Worm (Caenorhabditis elegans) whole organism, mixed stage, embryonic: ENCODE measurements around the gene C36C5.12.

Source experiments
- M03D4.4 ChIP-seq: sonication (generic microtip); optimal IDR thresholded peaks from 2 replicates; lab custom pipeline; 2017; ENCODE audit warnings: mild to moderate bottlenecking, missing genetic modification characterization, missing compliant biosample characterization
- bed-3 ChIP-seq: fragments of 200-800 bp; sonication (Bioruptor generic); optimal IDR thresholded peaks from 3 replicates; lab custom pipeline; 2018; ENCODE audit warnings: mild to moderate bottlenecking, missing genetic modification characterization, moderate library complexity, missing compliant biosample characterization
- blmp-1 ChIP-seq: fragments of 150-350 bp; optimal IDR thresholded peaks from 2 replicates; lab custom pipeline; 2014; ENCODE audit warnings: missing biosample characterization, missing genetic modification characterization
- ceh-43 ChIP-seq: fragments of 200-800 bp; sonication (Bioruptor generic); optimal IDR thresholded peaks from 2 replicates; lab custom pipeline; 2018; ENCODE audit warnings: mild to moderate bottlenecking, missing genetic modification characterization, moderate library complexity, missing compliant biosample characterization
- ceh-83 ChIP-seq: fragments of 200-800 bp; sonication (Bioruptor generic); optimal IDR thresholded peaks from 2 replicates; lab custom pipeline; 2018; ENCODE audit warnings: mild to moderate bottlenecking, missing genetic modification characterization, missing compliant biosample characterization
- ces-1 ChIP-seq: fragments of 150-350 bp; optimal IDR thresholded peaks from 2 replicates; lab custom pipeline; 2014; ENCODE audit warnings: missing biosample characterization, missing genetic modification reagents, missing genetic modification characterization
- cnd-1 ChIP-seq: fragments of 200-800 bp; sonication (Bioruptor generic); optimal IDR thresholded peaks from 2 replicates; lab custom pipeline; 2018; ENCODE audit warnings: mild to moderate bottlenecking, missing genetic modification characterization, missing compliant biosample characterization
- drap-1 ChIP-seq: fragments of 200-800 bp; sonication (Bioruptor generic); optimal IDR thresholded peaks from 3 replicates; lab custom pipeline; 2018; ENCODE audit warnings: mild to moderate bottlenecking, missing genetic modification characterization, missing compliant biosample characterization
- elt-3 ChIP-seq: fragments of 150-350 bp; optimal IDR thresholded peaks from 2 replicates; lab custom pipeline; 2014; ENCODE audit warnings: missing biosample characterization, missing genetic modification characterization
- flh-1 ChIP-seq: fragments of 200-800 bp; sonication (Bioruptor generic); optimal IDR thresholded peaks from 2 replicates; lab custom pipeline; 2018; ENCODE audit warnings: mild to moderate bottlenecking, missing genetic modification characterization, moderate library complexity, missing compliant biosample characterization
- hlh-1 ChIP-seq: fragments of 150-350 bp; optimal IDR thresholded peaks from 2 replicates; lab custom pipeline; 2014; ENCODE audit warnings: missing biosample characterization, missing genetic modification reagents, missing genetic modification characterization
- lin-13 ChIP-seq: fragments of 150-350 bp; optimal IDR thresholded peaks from 2 replicates; lab custom pipeline; 2014; ENCODE audit warnings: missing biosample characterization, missing genetic modification characterization
- lin-32 ChIP-seq: fragments of 200-800 bp; sonication (Bioruptor generic); optimal IDR thresholded peaks from 2 replicates; lab custom pipeline; 2018; ENCODE audit warnings: mild to moderate bottlenecking, missing genetic modification characterization, missing compliant biosample characterization
- lsy-2 ChIP-seq: fragments of 150-350 bp; optimal IDR thresholded peaks from 2 replicates; lab custom pipeline; 2014; ENCODE audit warnings: missing biosample characterization, missing genetic modification characterization
- mab-5 ChIP-seq: fragments of 150-350 bp; optimal IDR thresholded peaks from 2 replicates; lab custom pipeline; 2014; ENCODE audit warnings: missing biosample characterization, missing genetic modification characterization
- mep-1 ChIP-seq: fragments of 150-350 bp; optimal IDR thresholded peaks from 2 replicates; lab custom pipeline; 2017; ENCODE audit warnings: missing biosample characterization, missing genetic modification reagents, missing genetic modification characterization, inconsistent platforms
- mls-2 ChIP-seq: sonication (generic microtip); optimal IDR thresholded peaks from 2 replicates; lab custom pipeline; 2016; ENCODE audit warnings: mild to moderate bottlenecking, missing genetic modification characterization, moderate library complexity, missing compliant biosample characterization
- nhr-12 ChIP-seq: fragments of 150-350 bp; optimal IDR thresholded peaks from 2 replicates; lab custom pipeline; 2014; ENCODE audit warnings: missing biosample characterization, missing genetic modification characterization
- nhr-237 ChIP-seq: fragments of 150-350 bp; optimal IDR thresholded peaks from 2 replicates; lab custom pipeline; 2014; ENCODE audit warnings: missing biosample characterization, missing genetic modification characterization
- nhr-28 ChIP-seq: fragments of 150-350 bp; optimal IDR thresholded peaks from 2 replicates; lab custom pipeline; 2014; ENCODE audit warnings: missing biosample characterization, missing genetic modification characterization
- nhr-76 ChIP-seq: sonication (generic microtip); optimal IDR thresholded peaks from 2 replicates; lab custom pipeline; 2017; ENCODE audit warnings: missing biosample characterization, missing genetic modification characterization
- pha-4 ChIP-seq: fragments of 150-350 bp; optimal IDR thresholded peaks from 2 replicates; lab custom pipeline; 2018; ENCODE audit warnings: missing biosample characterization, missing genetic modification reagents, missing genetic modification characterization
- snpc-4 ChIP-seq: fragments of 150-350 bp; optimal IDR thresholded peaks from 2 replicates; lab custom pipeline; 2014; ENCODE audit warnings: missing biosample characterization, missing genetic modification characterization
- sptf-1 ChIP-seq: sonication (generic microtip); optimal IDR thresholded peaks from 2 replicates; lab custom pipeline; 2017; ENCODE audit warnings: mild to moderate bottlenecking, missing genetic modification characterization, moderate library complexity, missing compliant biosample characterization
- tbx-8 ChIP-seq: fragments of 200-800 bp; sonication (Bioruptor generic); optimal IDR thresholded peaks from 2 replicates; lab custom pipeline; 2018; ENCODE audit warnings: mild to moderate bottlenecking, missing genetic modification characterization, moderate library complexity, missing compliant biosample characterization
- unc-120 ChIP-seq: sonication (generic microtip); optimal IDR thresholded peaks from 2 replicates; lab custom pipeline; 2017; ENCODE audit warnings: missing genetic modification characterization, missing compliant biosample characterization; ENCODE audit not compliant: poor library complexity, severe bottlenecking
- unc-39 ChIP-seq: fragments of 150-350 bp; optimal IDR thresholded peaks from 2 replicates; lab custom pipeline; 2014; ENCODE audit warnings: missing biosample characterization, missing genetic modification characterization
- zip-8 ChIP-seq: fragments of 150-350 bp; optimal IDR thresholded peaks from 2 replicates; lab custom pipeline; 2014; ENCODE audit warnings: missing biosample characterization, missing genetic modification characterization
- ztf-11 ChIP-seq: fragments of 150-350 bp; optimal IDR thresholded peaks from 2 replicates; lab custom pipeline; 2014; ENCODE audit warnings: missing biosample characterization, missing genetic modification characterization

The C36C5.12 gene

DNA sequence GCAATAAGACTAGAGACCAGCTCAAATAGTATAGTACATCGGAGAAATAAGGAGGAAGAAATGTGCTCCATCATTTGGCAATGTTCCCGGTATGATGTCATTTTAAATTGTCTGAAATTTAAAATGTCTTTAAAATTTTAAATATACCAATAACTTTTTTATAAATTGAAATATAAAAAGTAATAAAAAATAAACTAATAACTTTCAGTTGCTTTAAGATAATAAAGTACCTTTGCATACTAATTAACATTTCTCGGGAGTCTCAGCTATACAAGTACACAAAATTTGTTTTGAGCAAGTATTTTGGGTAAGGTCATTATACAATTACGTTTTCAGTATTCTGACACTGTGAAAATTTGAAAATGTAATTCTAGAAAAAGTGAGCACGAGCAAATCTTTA, 7.3 kb downstream of the C36C5.12 start, which contains the start of gene srab-6:
TSS of gene srab-6 (minus strand) at position 101 of the 400 bp plus-strand sequence.
- TF ChIP-seq mls-2 (tag; lab: Kevin White, UChicago) = no peak
- no peak for TF ChIP-seq ztf-11 (tag; lab: Kevin White, UChicago)
- TF ChIP-seq nhr-237 (tag; lab: Kevin White, UChicago) = no peak
- TF ChIP-seq ces-1 (GFP tag; lab: Kevin White, UChicago) = no peak
- no peak for TF ChIP-seq nhr-76 (tag; lab: Kevin White, UChicago)
- TF ChIP-seq zip-8 = no peak

DNA sequence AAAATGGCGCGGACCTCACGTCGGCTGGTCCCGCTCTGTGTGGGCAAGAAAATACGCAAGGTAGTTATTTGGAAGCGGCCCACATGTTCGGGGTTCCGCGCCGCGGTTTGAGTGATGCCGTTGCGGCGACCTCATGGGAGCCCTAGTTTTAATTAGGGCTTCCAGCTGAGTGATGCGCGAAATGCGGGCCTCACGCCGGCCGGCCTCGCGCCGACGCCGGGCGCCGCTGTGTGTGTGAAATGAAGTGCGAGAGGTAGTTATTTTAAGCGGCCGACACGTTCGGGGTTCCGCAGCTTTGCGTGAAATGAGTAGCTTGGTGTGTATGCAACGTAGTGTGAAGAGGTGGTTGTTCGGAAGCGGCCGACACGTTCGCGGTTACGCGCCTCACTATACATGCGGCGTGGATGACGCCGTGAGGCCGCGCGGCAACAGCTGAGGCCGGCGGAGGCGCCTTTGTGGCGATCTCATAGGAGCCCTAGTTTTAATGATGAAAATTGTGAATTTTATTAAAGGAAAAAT, 9.2 kb downstream of the C36C5.12 start:
- TF ChIP-seq unc-120 (tag; lab: Kevin White, UChicago) (no peak), flh-1 (no peak), lsy-2 (no peak), ztf-11 (tag; lab: Kevin White, UChicago) (no peak), unc-39 (tag; lab: Kevin White, UChicago) (no peak), ces-1 (GFP tag; lab: Kevin White, UChicago) (no peak), drap-1 (GFP tag; lab: Kevin White, UChicago) (no peak), pha-4 (tag; lab: Kevin White, UChicago) (no peak), lin-32 (GFP tag; lab: Kevin White, UChicago) (no peak), tbx-8 (GFP tag; lab: Kevin White, UChicago) (no peak), nhr-237 (tag; lab: Kevin White, UChicago) (no peak)

DNA sequence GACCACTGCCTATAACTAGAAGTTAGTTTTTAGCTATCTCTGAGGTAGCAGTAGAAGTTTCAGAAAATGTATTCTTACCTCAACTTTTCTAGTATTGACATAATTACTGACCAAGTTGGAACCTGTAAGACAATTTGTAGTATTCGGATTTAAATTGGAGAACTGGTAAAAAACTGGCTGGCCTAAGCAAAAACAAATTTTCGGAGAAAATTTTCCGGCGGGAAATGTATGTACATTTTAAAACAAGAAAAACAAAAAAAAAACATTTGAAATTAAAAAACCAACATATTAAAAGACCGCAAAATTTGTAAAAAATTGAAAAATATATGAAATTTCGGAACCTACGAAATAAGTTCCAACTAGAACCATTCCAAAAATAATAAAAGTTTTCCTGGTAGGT, 12.2 kb downstream of the C36C5.12 start, which contains the start of gene srab-11:
TSS of gene srab-11 (minus strand) at position 101 of the 400 bp plus-strand sequence.
- no peak for TF ChIP-seq mep-1 (tag; lab: Kevin White, UChicago)
- no peak for TF ChIP-seq ces-1 (GFP tag; lab: Kevin White, UChicago)
- no peak for TF ChIP-seq zip-8
- TF ChIP-seq snpc-4 (tag; lab: Kevin White, UChicago) = no peak
- no peak for TF ChIP-seq nhr-28 (tag; lab: Kevin White, UChicago)
- no peak for TF ChIP-seq hlh-1 (tag; lab: Kevin White, UChicago)
- TF ChIP-seq nhr-76 (tag; lab: Kevin White, UChicago) = no peak
- TF ChIP-seq ceh-83 (GFP tag; lab: Kevin White, UChicago) = no peak
- no peak for TF ChIP-seq elt-3 (tag; lab: Kevin White, UChicago)
- TF ChIP-seq M03D4.4 (tag; lab: Kevin White, UChicago) = no peak
- no peak for TF ChIP-seq cnd-1 (tag; lab: Kevin White, UChicago)
- TF ChIP-seq flh-1 = no peak
- no peak for TF ChIP-seq blmp-1 (tag; lab: Kevin White, UChicago)
- TF ChIP-seq bed-3 (GFP tag; lab: Kevin White, UChicago) = no peak
- no peak for TF ChIP-seq sptf-1 (tag; lab: Kevin White, UChicago)
- TF ChIP-seq lin-13 (tag; lab: Kevin White, UChicago) = no peak
- no peak for TF ChIP-seq unc-120 (tag; lab: Kevin White, UChicago)

DNA sequence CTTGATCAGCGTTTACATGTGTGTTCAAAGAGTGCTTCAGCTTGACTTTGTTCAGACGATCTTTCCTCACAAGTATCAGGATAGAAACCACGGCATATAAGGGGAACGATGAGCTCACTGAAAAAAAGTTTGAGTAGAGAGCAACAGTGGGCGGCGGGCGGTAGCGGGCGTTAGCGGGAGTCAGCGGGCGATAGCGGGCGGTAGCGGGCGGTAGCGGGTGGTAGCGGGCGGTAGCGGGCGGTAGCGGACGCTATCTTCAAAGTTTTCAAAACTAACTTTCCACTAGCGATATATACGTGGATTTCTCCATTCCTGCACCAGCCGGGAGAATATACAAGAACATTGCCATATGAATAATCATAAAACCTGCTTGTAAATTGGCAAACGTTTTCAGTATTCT, 13.9 kb downstream of the C36C5.12 start:
- TF ChIP-seq unc-120 (tag; lab: Kevin White, UChicago) (no peak), nhr-28 (tag; lab: Kevin White, UChicago) (no peak), hlh-1 (tag; lab: Kevin White, UChicago) (no peak), snpc-4 (tag; lab: Kevin White, UChicago) (no peak)

DNA sequence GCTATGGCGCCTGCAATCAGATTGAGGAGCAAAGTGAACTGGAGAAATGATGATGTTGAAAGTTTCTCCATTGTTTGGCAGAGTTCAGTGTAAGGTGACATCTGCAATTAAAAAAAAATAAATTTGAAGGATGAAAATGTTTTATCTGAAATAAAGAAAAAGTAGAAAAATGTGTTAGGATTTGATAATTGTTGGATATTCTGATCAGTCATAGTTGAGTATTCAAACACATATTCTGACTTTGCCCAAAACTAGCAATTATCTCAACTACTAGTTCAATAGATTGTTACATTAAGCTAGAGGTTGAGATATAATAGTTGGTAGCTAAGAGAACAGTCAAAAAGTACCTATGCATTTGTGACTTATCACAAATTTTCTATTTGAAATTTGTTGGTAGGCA, 14.7 kb downstream of the C36C5.12 start, which contains the start of gene srab-10:
TSS of gene srab-10 (minus strand) at position 101 of the 400 bp plus-strand sequence.
- TF ChIP-seq nhr-12 (tag; lab: Kevin White, UChicago) (no peak), ces-1 (GFP tag; lab: Kevin White, UChicago) (no peak), lin-13 (tag; lab: Kevin White, UChicago) (no peak), mls-2 (tag; lab: Kevin White, UChicago) (no peak), snpc-4 (tag; lab: Kevin White, UChicago) (no peak), tbx-8 (GFP tag; lab: Kevin White, UChicago) (no peak), nhr-76 (tag; lab: Kevin White, UChicago) (no peak), cnd-1 (tag; lab: Kevin White, UChicago) (no peak), blmp-1 (tag; lab: Kevin White, UChicago) (no peak), mab-5 (no peak), ceh-43 (GFP tag; lab: Kevin White, UChicago) (no peak), drap-1 (GFP tag; lab: Kevin White, UChicago) (no peak)
